Fruit fly (Drosophila melanogaster) whole organism, pupa: ENCODE measurements around the gene CG14545.

Experiments used
- CG10348 ChIP-seq: fragments of 200-800 bp; sonication (Bioruptor generic); IDR thresholded peaks from 2 replicates; pipeline ENCODE4 v1.3.6; 2022; ENCODE audit warnings: missing biosample characterization, missing genetic modification characterization
- CG12605 ChIP-seq: fragments of 200-800 bp; sonication (Bioruptor generic); IDR thresholded peaks from 2 replicates; pipeline ENCODE4 v1.3.6; 2022; ENCODE audit warnings: missing biosample characterization, missing genetic modification characterization
- CG13204 ChIP-seq: fragments of 200-800 bp; sonication (Bioruptor generic); optimal IDR thresholded peaks from 2 replicates; lab custom pipeline; 2018; ENCODE audit warnings: missing biosample characterization, mild to moderate bottlenecking, missing genetic modification characterization, moderate library complexity
- CG15710 ChIP-seq: fragments of 200-800 bp; sonication (Bioruptor generic); optimal IDR thresholded peaks from 2 replicates; lab custom pipeline; 2018; ENCODE audit warnings: missing biosample characterization, mild to moderate bottlenecking, missing genetic modification characterization, moderate library complexity
- CG34367 ChIP-seq: fragments of 200-800 bp; sonication (Bioruptor generic); optimal IDR thresholded peaks from 2 replicates; lab custom pipeline; 2018; ENCODE audit warnings: missing biosample characterization, mild to moderate bottlenecking, missing genetic modification characterization
- CG8159 ChIP-seq: fragments of 200-800 bp; sonication (Bioruptor generic); optimal IDR thresholded peaks from 3 replicates; lab custom pipeline; 2018; ENCODE audit warnings: missing biosample characterization, mild to moderate bottlenecking, missing genetic modification characterization, moderate library complexity
- CG8301 ChIP-seq: fragments of 200-800 bp; sonication (Bioruptor generic); optimal IDR thresholded peaks from 2 replicates; lab custom pipeline; 2018; ENCODE audit warnings: missing biosample characterization, mild to moderate bottlenecking, missing genetic modification characterization
- CG9948 ChIP-seq: fragments of 200-800 bp; sonication (Bioruptor generic); optimal IDR thresholded peaks from 2 replicates; lab custom pipeline; 2018; ENCODE audit warnings: missing biosample characterization, mild to moderate bottlenecking, missing genetic modification characterization, moderate library complexity
- EcR ChIP-seq: fragments of 200-800 bp; sonication (Bioruptor generic); optimal IDR thresholded peaks from 3 replicates; lab custom pipeline; 2019; ENCODE audit warnings: missing biosample characterization, missing genetic modification characterization, mild to moderate bottlenecking, moderate library complexity, missing genetic modification reagents
- Ets98B ChIP-seq: fragments of 200-800 bp; sonication (Bioruptor generic); IDR thresholded peaks from 2 replicates; pipeline ENCODE4 v1.3.6; 2022; ENCODE audit warnings: missing biosample characterization, missing genetic modification characterization
- Pif1A ChIP-seq: fragments of 200-800 bp; sonication (Bioruptor generic); optimal IDR thresholded peaks from 3 replicates; lab custom pipeline; 2016; ENCODE audit warnings: missing biosample characterization, missing genetic modification characterization
- Snoo ChIP-seq: fragments of 200-800 bp; sonication (Bioruptor generic); optimal IDR thresholded peaks from 3 replicates; lab custom pipeline; 2017; ENCODE audit warnings: missing biosample characterization, mild to moderate bottlenecking, missing genetic modification characterization, inconsistent platforms
- rn ChIP-seq: fragments of 200-800 bp; sonication (Bioruptor generic); IDR thresholded peaks from 2 replicates; pipeline ENCODE4 v1.3.6; 2022; ENCODE audit warnings: missing biosample characterization, missing genetic modification characterization

dm6 chr3R:25880971-25881809 lies 30.1 kb upstream of the CG14545 start, which contains the start of gene Tsp96F:
- TF ChIP-seq EcR (GFP tag; lab: Kevin White, UChicago): peak; percentile 14
- no peak for TF ChIP-seq CG10348 (GFP tag; lab: Robert Waterston, UW)
- no peak for TF ChIP-seq Snoo (tag; lab: Kevin White, UChicago)
- TF ChIP-seq CG12605 (GFP tag; lab: Robert Waterston, UW): peak; percentile 42
- no peak for TF ChIP-seq CG13204
- TF ChIP-seq CG8159 (tag; lab: Kevin White, UChicago): no peak
- no peak for TF ChIP-seq Pif1A (GFP tag; lab: Kevin White, UChicago)
- no peak for TF ChIP-seq CG9948 (tag; lab: Kevin White, UChicago)
- TF ChIP-seq rn (GFP tag; lab: Robert Waterston, UW): no peak
- TF ChIP-seq CG15710: no peak
- no peak for TF ChIP-seq Ets98B (GFP tag; lab: Robert Waterston, UW)
- no peak for TF ChIP-seq CG34367 (tag; lab: Kevin White, UChicago)
- no peak for TF ChIP-seq CG8301 (tag; lab: Kevin White, UChicago)
